Worm (Caenorhabditis elegans) whole organism, young adult: Measurements from ENCODE around the gene tag-241.

ENCODE experiments used
- C06A6.2 ChIP-seq: fragments of 200-800 bp; sonication (Bioruptor generic); conservative IDR thresholded peaks from 2 replicates; pipeline ENCODE4 v1.3.6; 2022; ENCODE audit warnings: missing genetic modification characterization, missing compliant biosample characterization
- C17E4.6 ChIP-seq: fragments of 200-800 bp; sonication (Bioruptor generic); IDR thresholded peaks from 2 replicates; pipeline ENCODE4 v1.3.6; 2022; ENCODE audit warnings: missing genetic modification reagents, missing genetic modification characterization, missing compliant biosample characterization
- D2030.7 ChIP-seq: fragments of 200-800 bp; sonication (Bioruptor generic); IDR thresholded peaks from 2 replicates; pipeline ENCODE4 v1.3.6; 2022; ENCODE audit warnings: missing genetic modification reagents, missing genetic modification characterization, missing compliant biosample characterization
- F10E7.11 ChIP-seq: sonication (generic microtip); optimal IDR thresholded peaks from 2 replicates; lab custom pipeline; 2017; ENCODE audit warnings: mild to moderate bottlenecking, missing genetic modification characterization, moderate library complexity, missing compliant biosample characterization
- F22D6.2 ChIP-seq: sonication (generic microtip); optimal IDR thresholded peaks from 2 replicates; lab custom pipeline; 2016; ENCODE audit warnings: mild to moderate bottlenecking, missing genetic modification characterization, missing compliant biosample characterization
- F33H1.4 ChIP-seq: fragments of 200-800 bp; sonication (Bioruptor generic); IDR thresholded peaks from 2 replicates; pipeline ENCODE4 v1.3.6; 2022; ENCODE audit warnings: missing genetic modification reagents, missing genetic modification characterization, missing compliant biosample characterization
- F37B4.10 ChIP-seq: fragments of 200-800 bp; sonication (Bioruptor generic); IDR thresholded peaks from 2 replicates; pipeline ENCODE4 v1.3.6; 2022; ENCODE audit warnings: missing genetic modification characterization, missing compliant biosample characterization
- F57A8.1 ChIP-seq: fragments of 200-800 bp; sonication (Bioruptor generic); optimal IDR thresholded peaks from 2 replicates; lab custom pipeline; 2018; ENCODE audit warnings: mild to moderate bottlenecking, missing genetic modification characterization, moderate library complexity, missing compliant biosample characterization
- T07F8.4 ChIP-seq: sonication (generic microtip); optimal IDR thresholded peaks from 2 replicates; lab custom pipeline; 2016; ENCODE audit warnings: mild to moderate bottlenecking, missing genetic modification characterization, moderate library complexity, missing compliant biosample characterization
- Y56A3A.18 ChIP-seq: fragments of 200-800 bp; sonication (Bioruptor generic); IDR thresholded peaks from 2 replicates; pipeline ENCODE4 v1.3.6; 2022; ENCODE audit warnings: missing genetic modification reagents, missing genetic modification characterization, missing compliant biosample characterization
- Y95B8A.8 ChIP-seq: fragments of 200-800 bp; sonication (Bioruptor generic); IDR thresholded peaks from 2 replicates; pipeline ENCODE4 v1.3.6; 2022; ENCODE audit warnings: missing genetic modification reagents, missing genetic modification characterization, missing compliant biosample characterization
- aptf-2 ChIP-seq: fragments of 200-800 bp; sonication (Bioruptor generic); conservative IDR thresholded peaks from 2 replicates; pipeline ENCODE4 v1.3.6; 2022; ENCODE audit warnings: missing genetic modification reagents, missing genetic modification characterization, missing compliant biosample characterization
- attf-5 ChIP-seq: fragments of 200-800 bp; sonication (Bioruptor generic); optimal IDR thresholded peaks from 2 replicates; lab custom pipeline; 2018; ENCODE audit warnings: mild to moderate bottlenecking, missing genetic modification characterization, missing compliant biosample characterization
- attf-6 ChIP-seq: fragments of 200-800 bp; sonication (Bioruptor generic); IDR thresholded peaks from 2 replicates; pipeline ENCODE4 v1.3.6; 2022; ENCODE audit warnings: missing genetic modification reagents, missing genetic modification characterization, missing compliant biosample characterization
- ceh-100 ChIP-seq: fragments of 200-800 bp; sonication (Bioruptor generic); IDR thresholded peaks from 2 replicates; pipeline ENCODE4 v1.3.6; 2022; ENCODE audit warnings: missing genetic modification reagents, missing genetic modification characterization, missing compliant biosample characterization
- ceh-79 ChIP-seq: sonication (generic microtip); optimal IDR thresholded peaks from 2 replicates; lab custom pipeline; 2017; ENCODE audit warnings: mild to moderate bottlenecking, missing genetic modification characterization, missing compliant biosample characterization
- die-1 ChIP-seq: sonication (generic microtip); optimal IDR thresholded peaks from 2 replicates; lab custom pipeline; 2016; ENCODE audit warnings: missing genotype, mild to moderate bottlenecking, missing genetic modification characterization, missing compliant biosample characterization
- dox-1 ChIP-seq: fragments of 200-800 bp; sonication (Bioruptor generic); IDR thresholded peaks from 2 replicates; pipeline ENCODE4 v1.3.6; 2022; ENCODE audit warnings: missing genetic modification reagents, missing genetic modification characterization, missing compliant biosample characterization
- egrh-3 ChIP-seq: fragments of 200-800 bp; sonication (Bioruptor generic); IDR thresholded peaks from 2 replicates; pipeline ENCODE4 v1.3.6; 2022; ENCODE audit warnings: missing genetic modification reagents, missing genetic modification characterization, missing compliant biosample characterization
- fkh-3 ChIP-seq: sonication (generic microtip); optimal IDR thresholded peaks from 2 replicates; lab custom pipeline; 2016; ENCODE audit warnings: mild to moderate bottlenecking, missing genetic modification characterization, missing compliant biosample characterization
- gei-17 ChIP-seq: fragments of 200-800 bp; sonication (Bioruptor generic); optimal IDR thresholded peaks from 2 replicates; lab custom pipeline; 2018; ENCODE audit warnings: mild to moderate bottlenecking, missing genetic modification characterization, missing compliant biosample characterization
- lsl-1 ChIP-seq: fragments of 200-800 bp; sonication (Bioruptor generic); optimal IDR thresholded peaks from 2 replicates; lab custom pipeline; 2018; ENCODE audit warnings: mild to moderate bottlenecking, missing genetic modification characterization, moderate library complexity, missing compliant biosample characterization
- lsy-27 ChIP-seq: sonication (generic microtip); optimal IDR thresholded peaks from 2 replicates; lab custom pipeline; 2017; ENCODE audit warnings: missing genetic modification characterization, mild to moderate bottlenecking, missing compliant biosample characterization, antibody characterized with exemption, missing genotype, borderline replicate concordance; ENCODE audit not compliant: insufficient read depth
- madf-6 ChIP-seq: fragments of 200-800 bp; sonication (Bioruptor generic); IDR thresholded peaks from 2 replicates; pipeline ENCODE4 v1.3.6; 2022; ENCODE audit warnings: missing genetic modification reagents, missing genetic modification characterization, missing compliant biosample characterization
- madf-8 ChIP-seq: fragments of 200-800 bp; sonication (Bioruptor generic); conservative IDR thresholded peaks from 2 replicates; pipeline ENCODE4 v1.3.6; 2022; ENCODE audit warnings: missing genetic modification reagents, missing genetic modification characterization, missing compliant biosample characterization
- mxl-1 ChIP-seq: sonication (generic microtip); optimal IDR thresholded peaks from 2 replicates; lab custom pipeline; 2016; ENCODE audit warnings: missing genetic modification characterization, missing compliant biosample characterization
- nhr-120 ChIP-seq: fragments of 200-800 bp; sonication (Bioruptor generic); IDR thresholded peaks from 2 replicates; pipeline ENCODE4 v1.3.6; 2022; ENCODE audit warnings: missing genetic modification characterization, missing compliant biosample characterization
- nhr-27 ChIP-seq: fragments of 200-800 bp; sonication (Bioruptor generic); optimal IDR thresholded peaks from 2 replicates; lab custom pipeline; 2018; ENCODE audit warnings: mild to moderate bottlenecking, missing genetic modification characterization, moderate library complexity, missing compliant biosample characterization
- rec-8 ChIP-seq, 2 experiments: sonication (generic microtip); optimal IDR thresholded peaks; 2 replicates each; lab custom pipeline; 2016; ENCODE audit warnings: mild to moderate bottlenecking in 2 of 2, missing genetic modification characterization in 2 of 2, missing genetic modification reagents in 2 of 2, missing genotype in 2 of 2, missing biosample characterization in 1 of 2, missing compliant biosample characterization in 1 of 2, moderate library complexity in 1 of 2
- repo-1 ChIP-seq: sonication (generic microtip); optimal IDR thresholded peaks from 2 replicates; lab custom pipeline; 2017; ENCODE audit warnings: mild to moderate bottlenecking, missing genetic modification characterization, missing compliant biosample characterization
- snpc-1.3 ChIP-seq: sonication (generic microtip); optimal IDR thresholded peaks from 2 replicates; lab custom pipeline; 2017; ENCODE audit warnings: missing genetic modification characterization, mild to moderate bottlenecking, missing compliant biosample characterization, antibody characterized with exemption, moderate library complexity, missing genotype, missing genetic modification reagents; ENCODE audit not compliant: insufficient read depth
- snpc-3.4 ChIP-seq: sonication (generic microtip); optimal IDR thresholded peaks from 2 replicates; lab custom pipeline; 2017; ENCODE audit warnings: missing genetic modification characterization, mild to moderate bottlenecking, missing compliant biosample characterization, antibody characterized with exemption, moderate library complexity, missing genotype, missing genetic modification reagents
- somi-1 ChIP-seq: fragments of 200-800 bp; sonication (Bioruptor generic); optimal IDR thresholded peaks from 2 replicates; lab custom pipeline; 2018; ENCODE audit warnings: mild to moderate bottlenecking, missing genetic modification characterization, missing compliant biosample characterization
- xnd-1 ChIP-seq: sonication (generic microtip); optimal IDR thresholded peaks from 2 replicates; lab custom pipeline; 2016; ENCODE audit warnings: missing genotype, missing genetic modification reagents, missing genetic modification characterization, missing compliant biosample characterization
- zfh-2 ChIP-seq: fragments of 200-800 bp; sonication (Bioruptor generic); conservative IDR thresholded peaks from 2 replicates; pipeline ENCODE4 v1.3.6; 2022; ENCODE audit warnings: missing genetic modification reagents, missing genetic modification characterization, missing compliant biosample characterization
- ztf-26 ChIP-seq: sonication (generic microtip); optimal IDR thresholded peaks from 2 replicates; lab custom pipeline; 2017; ENCODE audit warnings: missing genetic modification characterization, missing compliant biosample characterization

Gene tag-241

ce11 chrX:11827528-11827927 is 3.7 kb downstream of the tag-241 start:
- TF ChIP-seq repo-1 (tag; lab: Kevin White, UChicago) (no peak), F33H1.4 (GFP tag; lab: Robert Waterston, UW) (no peak)

DNA sequence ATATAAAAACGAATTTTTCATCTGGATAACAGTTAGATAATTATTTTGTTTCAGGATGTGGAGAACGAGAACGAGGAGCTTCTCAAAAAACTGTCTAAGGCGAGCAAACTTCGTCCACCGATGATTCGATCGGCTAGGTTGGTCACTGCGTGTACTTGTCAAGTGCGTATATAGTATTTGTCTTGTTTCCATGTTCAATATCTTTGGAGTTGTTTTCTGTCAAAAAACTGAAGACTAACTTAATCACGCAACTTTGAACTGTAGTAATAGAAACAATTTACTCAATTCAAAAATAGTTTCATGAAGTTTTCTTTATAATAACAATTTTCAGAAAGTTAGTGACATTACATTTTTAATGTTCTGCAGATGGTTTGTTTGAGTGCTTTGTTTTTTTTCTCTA is 4.9 kb downstream of the tag-241 start:
- TF ChIP-seq madf-8 (GFP tag; lab: Robert Waterston, UW) (no peak), Y95B8A.8 (no peak), Y56A3A.18 (GFP tag; lab: Robert Waterston, UW) (no peak), snpc-1.3 (no peak), zfh-2 (GFP tag; lab: Robert Waterston, UW) (no peak), C06A6.2 (GFP tag; lab: Robert Waterston, UW) (no peak), F57A8.1 (no peak), F37B4.10 (GFP tag; lab: Robert Waterston, UW) (no peak), lsy-27 (tag; lab: Kevin White, UChicago) (no peak), snpc-3.4 (tag; lab: Kevin White, UChicago) (no peak), dox-1 (GFP tag; lab: Robert Waterston, UW) (no peak), attf-6 (GFP tag; lab: Robert Waterston, UW) (no peak), rec-8 (tag; optimal IDR thresholded peaks at IDR 0.05; lab: Kevin White, UChicago) (no peak), nhr-120 (GFP tag; lab: Robert Waterston, UW) (no peak), T07F8.4 (tag; lab: Kevin White, UChicago) (no peak), aptf-2 (GFP tag; lab: Robert Waterston, UW) (no peak), madf-6 (GFP tag; lab: Robert Waterston, UW) (no peak)

DNA sequence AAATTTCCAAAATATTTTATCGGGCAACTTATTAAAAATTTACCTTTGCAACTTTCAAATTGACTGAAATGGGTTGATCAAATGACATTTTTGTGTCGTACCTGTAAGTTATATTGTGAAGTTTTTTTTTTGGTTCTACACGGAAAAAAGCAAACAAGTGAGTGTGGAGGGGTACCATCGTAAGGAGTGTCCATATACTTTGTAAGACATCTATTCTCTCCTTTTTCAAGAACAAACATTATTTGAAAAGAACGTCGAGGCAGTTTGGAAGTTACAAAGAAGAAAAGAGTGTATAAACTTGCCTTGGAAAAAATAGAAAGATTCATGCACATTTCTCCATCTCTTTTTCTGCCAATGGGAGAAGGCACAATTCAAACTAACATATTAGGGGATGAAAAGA is 13.6 kb downstream of the tag-241 start, which contains the start of gene taf-7.1:
TSS of gene taf-7.1 (minus strand) at position 101 of the 400 bp plus-strand sequence.
- TF ChIP-seq C17E4.6 (no peak), aptf-2 (GFP tag; lab: Robert Waterston, UW) (no peak), ceh-79 (tag; lab: Kevin White, UChicago) (no peak), F22D6.2 (no peak), D2030.7 (no peak), zfh-2 (GFP tag; lab: Robert Waterston, UW) (no peak), F10E7.11 (tag; lab: Kevin White, UChicago) (no peak)
- TF ChIP-seq, all 124 proteins: peak for 0

- TF ChIP-seq xnd-1, result no peak
- TF ChIP-seq die-1 (tag; lab: Kevin White, UChicago), result no peak
- TF ChIP-seq lsl-1 (GFP tag; lab: Kevin White, UChicago), result no peak
- no peak for TF ChIP-seq attf-5 (GFP tag; lab: Kevin White, UChicago)
- no peak for TF ChIP-seq F37B4.10 (GFP tag; lab: Robert Waterston, UW)
- TF ChIP-seq egrh-3, result no peak
- no peak for TF ChIP-seq somi-1
- no peak for TF ChIP-seq nhr-27 (tag; lab: Kevin White, UChicago)
- TF ChIP-seq mxl-1, result no peak
- TF ChIP-seq ceh-100 (GFP tag; lab: Robert Waterston, UW), result no peak
- TF ChIP-seq fkh-3, result no peak
- no peak for TF ChIP-seq gei-17
- no peak for TF ChIP-seq ztf-26 (tag; lab: Kevin White, UChicago)
Observed at ce11 chrX:11843363-11843762, 19.6 kb downstream of the tag-241 start, which contains the start of gene F54F7.2. TSS of gene F54F7.2 (plus strand) at chrX:11843663.
